Worm (Caenorhabditis elegans) whole organism, L2 larva: ENCODE data around the gene gon-14.

Experiments used
- C34F6.9 ChIP-seq: fragments of 150-350 bp; optimal IDR thresholded peaks from 2 replicates; lab custom pipeline; 2014; ENCODE audit warnings: missing biosample characterization, missing genetic modification characterization
- R02D3.7 ChIP-seq: fragments of 150-350 bp; optimal IDR thresholded peaks from 2 replicates; lab custom pipeline; 2014; ENCODE audit warnings: missing biosample characterization, missing genetic modification characterization
- ZK546.5 ChIP-seq: sonication (generic microtip); optimal IDR thresholded peaks from 2 replicates; lab custom pipeline; 2017; ENCODE audit warnings: missing biosample characterization, missing genetic modification characterization
- ama-1 ChIP-seq: fragments of 150-350 bp; optimal IDR thresholded peaks from 2 replicates; lab custom pipeline; 2018; ENCODE audit warnings: inconsistent platforms
- ceh-82 ChIP-seq: fragments of 150-350 bp; optimal IDR thresholded peaks from 2 replicates; lab custom pipeline; 2014; ENCODE audit warnings: missing biosample characterization, missing genetic modification characterization
- dmd-4 ChIP-seq: sonication (generic microtip); optimal IDR thresholded peaks from 2 replicates; lab custom pipeline; 2017; ENCODE audit warnings: missing biosample characterization, missing genetic modification characterization
- egl-27 ChIP-seq: sonication (generic microtip); optimal IDR thresholded peaks from 3 replicates; lab custom pipeline; 2017; ENCODE audit warnings: missing biosample characterization, missing genetic modification reagents, missing genetic modification characterization
- elt-1 ChIP-seq: fragments of 150-350 bp; optimal IDR thresholded peaks from 2 replicates; lab custom pipeline; 2014; ENCODE audit warnings: missing biosample characterization, missing genetic modification characterization
- fos-1 ChIP-seq: fragments of 150-350 bp; optimal IDR thresholded peaks from 2 replicates; lab custom pipeline; 2014; ENCODE audit warnings: missing biosample characterization, missing genetic modification characterization
- gmeb-1 ChIP-seq: fragments of 150-350 bp; optimal IDR thresholded peaks from 2 replicates; lab custom pipeline; 2014; ENCODE audit warnings: missing biosample characterization, missing genetic modification characterization
- lin-13 ChIP-seq: fragments of 150-350 bp; optimal IDR thresholded peaks from 2 replicates; lab custom pipeline; 2014; ENCODE audit warnings: missing biosample characterization, missing genetic modification reagents, missing genetic modification characterization
- lin-39 ChIP-seq: fragments of 150-350 bp; optimal IDR thresholded peaks from 2 replicates; lab custom pipeline; 2014; ENCODE audit warnings: missing biosample characterization, missing genetic modification reagents, missing genetic modification characterization
- lsy-2 ChIP-seq, 2 experiments: fragments of 150-350 bp in 1 of 2; sonication (generic microtip) in 1 of 2; optimal IDR thresholded peaks; 2 replicates each; lab custom pipeline; 2014 to 2017; ENCODE audit warnings: missing biosample characterization in 2 of 2, missing genetic modification characterization in 2 of 2
- nhr-10 ChIP-seq: sonication (generic microtip); optimal IDR thresholded peaks from 2 replicates; lab custom pipeline; 2017; ENCODE audit warnings: missing biosample characterization, missing genetic modification characterization
- nhr-11 ChIP-seq: fragments of 150-350 bp; optimal IDR thresholded peaks from 2 replicates; lab custom pipeline; 2014; ENCODE audit warnings: missing biosample characterization, missing genetic modification characterization
- nhr-129 ChIP-seq: fragments of 150-350 bp; optimal IDR thresholded peaks from 2 replicates; lab custom pipeline; 2014; ENCODE audit warnings: missing biosample characterization, missing genetic modification characterization
- nhr-23 ChIP-seq: fragments of 150-350 bp; optimal IDR thresholded peaks from 2 replicates; lab custom pipeline; 2014; ENCODE audit warnings: missing biosample characterization, missing genetic modification reagents, missing genetic modification characterization
- nhr-237 ChIP-seq: fragments of 150-350 bp; optimal IDR thresholded peaks from 2 replicates; lab custom pipeline; 2014; ENCODE audit warnings: missing biosample characterization, missing genetic modification characterization
- nhr-25 ChIP-seq: fragments of 150-350 bp; sonication (generic microtip); optimal IDR thresholded peaks from 3 replicates; lab custom pipeline; 2014; ENCODE audit warnings: missing biosample characterization, missing genetic modification characterization
- nhr-6 ChIP-seq: fragments of 150-350 bp; optimal IDR thresholded peaks from 2 replicates; lab custom pipeline; 2014; ENCODE audit warnings: missing biosample characterization, missing genetic modification characterization
- nhr-77 ChIP-seq: fragments of 150-350 bp; optimal IDR thresholded peaks from 2 replicates; lab custom pipeline; 2014; ENCODE audit warnings: missing biosample characterization, missing genetic modification characterization
- peb-1 ChIP-seq: fragments of 150-350 bp; optimal IDR thresholded peaks from 2 replicates; lab custom pipeline; 2014; ENCODE audit warnings: missing biosample characterization, missing genetic modification characterization
- sem-4 ChIP-seq: fragments of 150-350 bp; optimal IDR thresholded peaks from 2 replicates; lab custom pipeline; 2014; ENCODE audit warnings: missing biosample characterization, missing genetic modification reagents, missing genetic modification characterization
- skn-1 ChIP-seq: sonication (generic microtip); optimal IDR thresholded peaks from 2 replicates; lab custom pipeline; 2017; ENCODE audit warnings: missing biosample characterization, missing genetic modification characterization
- sma-3 ChIP-seq: sonication (generic microtip); optimal IDR thresholded peaks from 2 replicates; lab custom pipeline; 2016; ENCODE audit warnings: missing genetic modification reagents, missing genetic modification characterization, missing compliant biosample characterization
- sma-9 ChIP-seq, 2 experiments: fragments of 150-350 bp in 1 of 2; sonication (generic microtip) in 1 of 2; optimal IDR thresholded peaks; 2 replicates each; lab custom pipeline; 2014 to 2016; ENCODE audit warnings: missing genetic modification characterization in 2 of 2, mild to moderate bottlenecking in 1 of 2, missing biosample characterization in 1 of 2, missing compliant biosample characterization in 1 of 2, missing genetic modification reagents in 1 of 2, moderate library complexity in 1 of 2
- unc-39 ChIP-seq: fragments of 150-350 bp; optimal IDR thresholded peaks from 2 replicates; lab custom pipeline; 2014; ENCODE audit warnings: missing biosample characterization, missing genetic modification characterization
- unc-55 ChIP-seq: fragments of 150-350 bp; sonication (generic microtip); optimal IDR thresholded peaks from 3 replicates; lab custom pipeline; 2014; ENCODE audit warnings: missing biosample characterization, missing genetic modification reagents, missing genetic modification characterization
- unc-62 ChIP-seq: fragments of 150-350 bp; optimal IDR thresholded peaks from 2 replicates; lab custom pipeline; 2014; ENCODE audit warnings: missing biosample characterization, missing genetic modification reagents, missing genetic modification characterization
- zag-1 ChIP-seq: fragments of 150-350 bp; optimal IDR thresholded peaks from 2 replicates; lab custom pipeline; 2014; ENCODE audit warnings: missing biosample characterization, missing genetic modification characterization
- ztf-1 ChIP-seq: fragments of 200-800 bp; sonication (Bioruptor generic); conservative IDR thresholded peaks from 2 replicates; pipeline ENCODE4 v1.3.6; 2022; ENCODE audit warnings: missing genetic modification characterization, missing compliant biosample characterization
- ztf-4 ChIP-seq: fragments of 150-350 bp; optimal IDR thresholded peaks from 2 replicates; lab custom pipeline; 2014; ENCODE audit warnings: missing biosample characterization, missing genetic modification characterization

Gene gon-14

DNA sequence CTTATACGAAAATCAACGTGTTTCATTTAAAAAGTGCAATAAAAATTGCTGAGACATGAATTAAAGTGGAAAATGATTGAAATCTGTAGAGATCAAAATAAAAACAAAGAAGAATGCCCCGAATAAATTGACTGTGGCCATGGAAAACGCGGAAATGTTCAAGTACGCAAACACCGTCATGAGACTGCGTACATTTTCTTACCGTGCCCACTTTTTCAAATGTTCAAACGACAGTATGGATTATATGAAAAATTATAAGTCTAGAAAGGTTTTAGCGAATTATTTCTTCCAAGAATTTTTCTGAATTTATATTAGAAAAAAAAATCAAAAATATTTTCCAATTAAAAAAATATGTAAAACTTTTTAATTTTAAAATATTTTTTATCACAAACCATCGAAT, 546 bp upstream of the gon-14 start:
- no peak for TF ChIP-seq zag-1 (tag; lab: Kevin White, UChicago)
- no peak for TF ChIP-seq nhr-77
- TF ChIP-seq nhr-129 = peak; percentile 12
- peak in 1 of 2 experiments; percentile 89 for TF ChIP-seq lsy-2 (tag; optimal IDR thresholded peaks at IDR 0.05; lab: Kevin White, UChicago)
- TF ChIP-seq nhr-10 = no peak
- TF ChIP-seq C34F6.9 (tag; lab: Kevin White, UChicago) = peak; percentile 7
- no peak for TF ChIP-seq nhr-25 (tag; lab: Kevin White, UChicago)
- no peak for TF ChIP-seq ztf-4 (tag; lab: Kevin White, UChicago)
- TF ChIP-seq lin-13 (GFP tag; lab: Kevin White, UChicago) = no peak
- no peak for TF ChIP-seq unc-62 (GFP tag; lab: Kevin White, UChicago)
- TF ChIP-seq fos-1 (tag; lab: Kevin White, UChicago) = no peak
- TF ChIP-seq egl-27 (tag; lab: Kevin White, UChicago) = no peak
- TF ChIP-seq ceh-82 = no peak
- no peak for TF ChIP-seq ztf-1 (GFP tag; lab: Robert Waterston, UW)
- TF ChIP-seq dmd-4 (tag; lab: Kevin White, UChicago) = no peak
- TF ChIP-seq unc-39 = no peak
- TF ChIP-seq unc-55 (GFP tag; lab: Kevin White, UChicago) = no peak

DNA sequence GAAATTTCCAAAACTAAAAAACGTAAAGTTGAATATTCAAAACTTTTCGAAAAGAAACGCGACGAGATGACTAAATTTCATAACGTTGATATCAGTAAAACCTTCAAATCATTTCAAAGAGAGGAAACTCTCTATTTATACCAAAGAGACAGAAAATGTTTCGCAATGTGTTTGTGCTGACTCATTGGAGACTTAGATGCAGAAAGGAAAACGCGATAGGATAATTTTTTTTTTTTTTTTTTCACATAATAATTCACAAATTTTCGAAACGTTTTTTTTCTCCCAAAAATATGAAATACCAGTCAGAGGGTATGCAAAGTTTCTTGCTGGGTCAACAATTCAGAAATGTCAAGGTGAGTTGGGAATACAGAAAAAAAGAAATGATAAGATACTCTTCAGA, 4.8 kb downstream of the gon-14 start:
- peak; percentile 76 for TF ChIP-seq unc-55 (GFP tag; lab: Kevin White, UChicago)
- TF ChIP-seq sma-3 = no peak
- TF ChIP-seq peb-1 (tag; lab: Kevin White, UChicago) = no peak
- peak; percentile 88 for TF ChIP-seq fos-1 (tag; lab: Kevin White, UChicago)
- TF ChIP-seq nhr-237 (tag; lab: Kevin White, UChicago) = no peak
- TF ChIP-seq nhr-11 (tag; lab: Kevin White, UChicago) = no peak
- TF ChIP-seq gmeb-1 (tag; lab: Kevin White, UChicago) = peak; percentile 47
- peak; percentile 48 for TF ChIP-seq skn-1

DNA sequence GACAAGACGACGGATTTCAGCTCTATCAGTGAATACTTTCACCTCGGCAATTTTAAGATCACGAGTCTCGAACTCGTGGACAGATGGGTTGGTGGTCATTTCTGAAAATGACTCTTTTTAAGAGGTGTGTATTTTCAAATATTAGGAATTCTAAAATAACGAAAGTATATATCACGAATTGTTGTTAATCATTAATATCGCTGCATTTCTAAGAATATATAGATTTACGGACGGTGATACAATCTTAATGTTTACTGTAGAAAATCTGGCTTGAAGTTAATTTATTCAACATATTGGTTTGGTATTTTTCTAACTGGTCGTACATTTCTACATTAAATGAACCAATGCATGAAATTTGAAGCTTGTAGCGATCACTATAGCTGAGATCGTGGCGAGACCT, 5.7 kb downstream of the gon-14 start, which contains the start of gene ZK1055.7:
TSS of gene ZK1055.7 (minus strand) at position 101 of the 400 bp plus-strand sequence.
- TF ChIP-seq sma-9 (GFP tag; optimal IDR thresholded peaks at IDR 0.05; lab: Kevin White, UChicago) = no peak
- no peak for TF ChIP-seq sma-9 (tag; optimal IDR thresholded peaks at IDR 0.05; lab: Kevin White, UChicago)
- TF ChIP-seq nhr-6 (tag; lab: Kevin White, UChicago) = no peak
- TF ChIP-seq lin-39 (tag; lab: Kevin White, UChicago) = no peak
- no peak for TF ChIP-seq elt-1
- TF ChIP-seq ztf-4 (tag; lab: Kevin White, UChicago) = no peak
- TF ChIP-seq ztf-1 (GFP tag; lab: Robert Waterston, UW) = no peak
- TF ChIP-seq R02D3.7 (tag; lab: Kevin White, UChicago) = no peak
- TF ChIP-seq fos-1 (tag; lab: Kevin White, UChicago) = no peak
- no peak for TF ChIP-seq lsy-2 (tag; optimal IDR thresholded peaks at IDR 0.05; lab: Kevin White, UChicago)
- TF ChIP-seq nhr-23 (tag; lab: Kevin White, UChicago) = no peak
- TF ChIP-seq lin-13 (GFP tag; lab: Kevin White, UChicago) = no peak
- TF ChIP-seq ama-1 = no peak
- no peak for TF ChIP-seq egl-27 (tag; lab: Kevin White, UChicago)
- TF ChIP-seq, all 48 proteins: peak for 0

DNA sequence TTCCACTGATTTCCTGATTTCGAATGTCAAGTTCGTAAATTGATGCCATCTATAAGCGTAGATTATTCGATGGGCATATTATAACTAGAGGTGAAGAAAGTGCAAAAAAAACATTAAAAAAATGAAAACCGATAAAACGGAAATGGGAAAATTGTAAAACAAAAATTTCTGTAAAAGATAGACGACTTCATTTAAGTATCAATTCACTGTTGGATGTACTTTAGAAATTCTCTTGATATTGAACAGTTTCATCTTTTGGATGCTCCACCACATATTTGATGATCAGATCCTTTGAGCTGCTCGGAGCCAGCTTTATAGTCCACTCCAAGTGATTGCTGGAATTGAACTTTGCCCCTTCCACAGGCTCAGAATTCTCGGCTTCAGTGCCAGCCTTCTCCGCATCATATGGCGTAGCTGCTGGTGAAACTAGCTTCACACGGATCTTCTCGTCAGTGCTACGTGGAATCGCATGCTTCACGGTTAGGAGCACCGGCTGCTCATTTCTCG, 8.3 kb downstream of the gon-14 start, which contains the start of gene ZK1055.6:
TSS of gene ZK1055.6 (minus strand) at position 51 of the 507 bp plus-strand sequence.
- TF ChIP-seq dmd-4 (tag; lab: Kevin White, UChicago) (no peak), ceh-82 (no peak)
- TF ChIP-seq, all 48 proteins: peak for 0

DNA sequence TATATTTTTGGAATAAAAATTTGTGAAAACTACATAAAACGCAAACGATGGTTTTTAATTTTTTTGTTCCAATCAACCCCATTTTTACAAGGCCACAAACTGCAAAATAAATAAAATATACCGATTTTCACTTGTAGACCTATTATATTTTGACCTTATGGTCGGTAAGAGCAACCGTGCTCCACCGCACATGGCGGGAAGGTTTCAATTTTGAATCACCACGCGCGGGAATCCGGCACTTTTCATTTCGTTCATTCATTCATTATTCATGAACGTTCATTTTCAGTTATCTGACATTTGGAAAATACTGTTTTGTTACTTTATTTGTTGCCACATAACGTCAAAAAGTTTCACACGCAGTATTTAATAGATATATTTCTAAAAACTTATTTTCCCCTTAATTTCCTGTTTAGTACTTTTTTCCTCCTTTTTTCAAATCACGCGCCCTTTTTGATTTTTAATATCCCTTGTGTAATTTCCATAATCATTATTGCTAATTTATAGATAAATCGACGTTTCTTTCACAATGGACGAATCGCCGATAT, 17.2 kb downstream of the gon-14 start, which contains the start of gene hcp-1:
TSS of gene hcp-1 (plus strand) at position 495 of the 545 bp plus-strand sequence.
- TF ChIP-seq fos-1 (tag; lab: Kevin White, UChicago) (peak; percentile 10), sem-4 (no peak), nhr-11 (tag; lab: Kevin White, UChicago) (no peak), sma-3 (no peak), ZK546.5 (no peak), unc-55 (GFP tag; lab: Kevin White, UChicago) (peak; percentile 46), gmeb-1 (tag; lab: Kevin White, UChicago) (peak; percentile 84), lin-13 (GFP tag; lab: Kevin White, UChicago) (no peak)
